Fruit fly (Drosophila melanogaster): ENCODE results near the gene Drsl2.

DNA sequence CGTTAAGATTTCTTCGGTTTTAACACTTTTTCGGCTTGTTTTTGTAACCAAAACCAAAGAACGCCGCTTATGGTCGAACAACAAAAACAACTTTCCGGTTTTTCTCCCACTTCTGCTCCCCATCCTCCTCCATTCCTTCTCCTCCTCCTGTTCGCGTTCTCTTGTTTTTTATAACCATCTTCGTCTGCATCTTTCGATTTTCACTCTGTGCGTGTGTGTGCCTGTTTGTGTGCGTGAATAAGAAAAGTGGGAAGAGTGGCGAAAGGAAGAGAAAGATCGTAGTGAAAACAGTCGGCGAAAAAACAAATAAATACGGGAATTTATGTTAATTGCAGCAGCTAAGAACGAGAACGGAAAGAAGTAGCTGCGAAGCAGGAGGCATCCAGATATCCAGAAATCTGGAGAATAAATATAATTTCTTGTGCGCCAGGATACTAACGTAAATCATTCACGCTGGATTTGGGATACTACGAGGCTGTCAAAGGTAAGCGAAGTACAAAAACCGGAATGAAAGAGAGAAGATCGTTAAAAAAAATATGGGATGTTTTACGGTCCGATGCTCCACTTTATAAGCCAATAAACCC, 23.3 kb downstream of the Drsl2 start:
- TF ChIP-seq sv (GFP tag; optimal IDR thresholded peaks at IDR 0.05) (no peak), usp (GFP tag; optimal IDR thresholded peaks at IDR 0.05) (no peak), br (GFP tag; optimal IDR thresholded peaks at IDR 0.05) (no peak), Dfd (GFP tag; optimal IDR thresholded peaks at IDR 0.05) (no peak)
